Fruit fly (Drosophila melanogaster) whole organism, embryonic: ENCODE data around the gene Gr39a.

Experiments
- Antp ChIP-seq: fragments of 200-800 bp; sonication (Bioruptor generic); optimal IDR thresholded peaks from 3 replicates; lab custom pipeline; 2016; ENCODE audit warnings: missing biosample characterization, missing genetic modification characterization
- Atf3 ChIP-seq: fragments of 200-800 bp; sonication (Bioruptor generic); optimal IDR thresholded peaks from 3 replicates; lab custom pipeline; 2016; ENCODE audit warnings: missing biosample characterization, missing genetic modification characterization
- CG10366 ChIP-seq: fragments of 200-800 bp; sonication (Bioruptor generic); IDR thresholded peaks from 2 replicates; pipeline ENCODE4 v1.3.6; 2022; ENCODE audit warnings: missing biosample characterization, missing genetic modification characterization
- CG12155 ChIP-seq: fragments of 200-800 bp; sonication (Bioruptor generic); optimal IDR thresholded peaks from 3 replicates; lab custom pipeline; 2016; ENCODE audit warnings: missing biosample characterization, missing genetic modification characterization
- CG12236 ChIP-seq: fragments of 200-800 bp; sonication (Bioruptor generic); optimal IDR thresholded peaks from 2 replicates; lab custom pipeline; 2016; ENCODE audit warnings: missing biosample characterization, missing genetic modification characterization
- CG14860 ChIP-seq: fragments of 200-800 bp; sonication (Bioruptor generic); IDR thresholded peaks from 3 replicates; pipeline ENCODE4 v1.3.6; 2022; ENCODE audit warnings: missing biosample characterization, missing genetic modification characterization; ENCODE audit not compliant: partially characterized antibody
- CG1529 ChIP-seq: fragments of 200-800 bp; sonication (Bioruptor generic); optimal IDR thresholded peaks from 3 replicates; lab custom pipeline; 2018; ENCODE audit warnings: missing biosample characterization, missing genetic modification characterization
- CG16815 ChIP-seq: fragments of 200-800 bp; sonication (Bioruptor generic); optimal IDR thresholded peaks from 3 replicates; lab custom pipeline; 2017; ENCODE audit warnings: missing biosample characterization, mild to moderate bottlenecking, missing genetic modification characterization
- CG17359 ChIP-seq: fragments of 200-800 bp; sonication (Bioruptor generic); optimal IDR thresholded peaks from 3 replicates; lab custom pipeline; 2018; ENCODE audit warnings: missing biosample characterization, mild to moderate bottlenecking, missing genetic modification characterization, moderate library complexity
- CG18476 ChIP-seq: fragments of 200-800 bp; sonication (Bioruptor generic); optimal IDR thresholded peaks from 2 replicates; lab custom pipeline; 2016; ENCODE audit warnings: missing biosample characterization, mild to moderate bottlenecking, missing genetic modification characterization
- CG31388 ChIP-seq: fragments of 200-800 bp; sonication (Bioruptor generic); optimal IDR thresholded peaks from 2 replicates; lab custom pipeline; 2016; ENCODE audit warnings: missing biosample characterization, missing genetic modification characterization
- CG31441 ChIP-seq: fragments of 200-800 bp; sonication (Bioruptor generic); IDR thresholded peaks from 2 replicates; pipeline ENCODE4 v1.3.6; 2022; ENCODE audit warnings: missing biosample characterization, missing genetic modification characterization
- CG32772 ChIP-seq: fragments of 200-800 bp; sonication (Bioruptor generic); IDR thresholded peaks from 2 replicates; pipeline ENCODE4 v1.3.6; 2022; ENCODE audit warnings: missing biosample characterization, missing genetic modification characterization
- CG33213 ChIP-seq: fragments of 200-800 bp; sonication (Bioruptor generic); optimal IDR thresholded peaks from 3 replicates; lab custom pipeline; 2016; ENCODE audit warnings: missing biosample characterization, missing genetic modification characterization
- CG34224 ChIP-seq: fragments of 200-800 bp; sonication (Bioruptor generic); IDR thresholded peaks from 3 replicates; pipeline ENCODE4 v1.3.6; 2022; ENCODE audit warnings: missing biosample characterization, missing genetic modification characterization; ENCODE audit not compliant: partially characterized antibody
- CG4328 ChIP-seq: fragments of 200-800 bp; sonication (Bioruptor generic); optimal IDR thresholded peaks from 3 replicates; lab custom pipeline; 2017; ENCODE audit warnings: missing biosample characterization, missing genetic modification reagents, missing genetic modification characterization
- CG9876 ChIP-seq: fragments of 200-800 bp; sonication (Bioruptor generic); optimal IDR thresholded peaks from 2 replicates; lab custom pipeline; 2016; ENCODE audit warnings: missing biosample characterization, missing genetic modification characterization
- Doc3 ChIP-seq: fragments of 200-800 bp; sonication (Bioruptor generic); IDR thresholded peaks from 3 replicates; pipeline ENCODE4 v1.3.6; 2022; ENCODE audit warnings: missing biosample characterization, missing genetic modification characterization; ENCODE audit not compliant: partially characterized antibody
- HLH3B ChIP-seq: fragments of 200-800 bp; sonication (Bioruptor generic); IDR thresholded peaks from 2 replicates; pipeline ENCODE4 v1.3.6; 2022; ENCODE audit warnings: missing biosample characterization, missing genetic modification characterization
- Hmr ChIP-seq: fragments of 200-800 bp; sonication (Bioruptor generic); optimal IDR thresholded peaks from 3 replicates; lab custom pipeline; 2017; ENCODE audit warnings: mild to moderate bottlenecking, missing biosample characterization, missing genetic modification reagents, missing genetic modification characterization
- Hr51 ChIP-seq, 2 experiments: fragments of 200-800 bp; sonication (Bioruptor generic); optimal IDR thresholded peaks; 2 replicates in 1 of 2; 3 replicates in 1 of 2; lab custom pipeline; 2016 to 2018; ENCODE audit warnings: missing biosample characterization in 2 of 2, missing genetic modification characterization in 2 of 2, mild to moderate bottlenecking in 1 of 2, moderate library complexity in 1 of 2
- NC2β ChIP-seq: fragments of 200-800 bp; sonication (Bioruptor generic); optimal IDR thresholded peaks from 2 replicates; lab custom pipeline; 2016; ENCODE audit warnings: missing biosample characterization, missing genetic modification characterization
- NK7.1 ChIP-seq: fragments of 200-800 bp; sonication (Bioruptor generic); optimal IDR thresholded peaks from 3 replicates; lab custom pipeline; 2016; ENCODE audit warnings: missing biosample characterization, missing genetic modification characterization
- Nf-YB ChIP-seq: fragments of 200-800 bp; sonication (Bioruptor generic); optimal IDR thresholded peaks from 3 replicates; lab custom pipeline; 2019; ENCODE audit warnings: missing biosample characterization, mild to moderate bottlenecking, missing genetic modification characterization, moderate library complexity
- Oli ChIP-seq: fragments of 200-800 bp; sonication (Bioruptor generic); optimal IDR thresholded peaks from 2 replicates; lab custom pipeline; 2018; ENCODE audit warnings: missing biosample characterization, mild to moderate bottlenecking, missing genetic modification characterization, moderate library complexity
- Ptx1 ChIP-seq: fragments of 200-800 bp; sonication (Bioruptor generic); IDR thresholded peaks from 2 replicates; pipeline ENCODE4 v1.3.6; 2022; ENCODE audit warnings: missing biosample characterization, missing genetic modification characterization
- Spps ChIP-seq: fragments of 200-800 bp; sonication (Bioruptor generic); optimal IDR thresholded peaks from 2 replicates; lab custom pipeline; 2018; ENCODE audit warnings: missing biosample characterization, mild to moderate bottlenecking, missing genetic modification characterization
- Sry-β ChIP-seq: fragments of 200-800 bp; sonication (Bioruptor generic); optimal IDR thresholded peaks from 2 replicates; lab custom pipeline; 2018; ENCODE audit warnings: missing biosample characterization, mild to moderate bottlenecking, missing genetic modification characterization, moderate library complexity
- ash1 ChIP-seq: fragments of 200-800 bp; sonication (Bioruptor generic); optimal IDR thresholded peaks from 2 replicates; lab custom pipeline; 2018; ENCODE audit warnings: missing biosample characterization, mild to moderate bottlenecking, missing genetic modification characterization
- bigmax ChIP-seq: fragments of 200-800 bp; sonication (Bioruptor generic); optimal IDR thresholded peaks from 2 replicates; lab custom pipeline; 2018; ENCODE audit warnings: missing biosample characterization, mild to moderate bottlenecking, missing genetic modification characterization
- chif ChIP-seq, 2 experiments: fragments of 200-800 bp; sonication (Bioruptor generic); optimal IDR thresholded peaks; 3 replicates each; lab custom pipeline; 2016; ENCODE audit warnings: missing biosample characterization in 2 of 2, missing genetic modification characterization in 2 of 2
- chinmo ChIP-seq: fragments of 200-800 bp; sonication (Bioruptor generic); IDR thresholded peaks from 4 replicates; pipeline ENCODE4 v1.3.6; 2022; ENCODE audit warnings: missing biosample characterization, missing genetic modification characterization; ENCODE audit not compliant: partially characterized antibody
- crc ChIP-seq: fragments of 200-800 bp; sonication (Bioruptor generic); optimal IDR thresholded peaks from 2 replicates; lab custom pipeline; 2016; ENCODE audit warnings: missing biosample characterization, missing genetic modification characterization
- dimm ChIP-seq: fragments of 200-800 bp; sonication (Bioruptor generic); IDR thresholded peaks from 2 replicates; pipeline ENCODE4 v1.3.6; 2022; ENCODE audit warnings: missing biosample characterization, missing genetic modification characterization
- dysf ChIP-seq: fragments of 200-800 bp; sonication (Bioruptor generic); IDR thresholded peaks from 3 replicates; pipeline ENCODE4 v1.3.6; 2022; ENCODE audit warnings: missing biosample characterization, missing genetic modification characterization
- gfzf ChIP-seq: fragments of 200-800 bp; sonication (Bioruptor generic); optimal IDR thresholded peaks from 2 replicates; lab custom pipeline; 2016; ENCODE audit warnings: missing biosample characterization, mild to moderate bottlenecking, missing genetic modification characterization, moderate library complexity
- grau ChIP-seq: fragments of 200-800 bp; optimal IDR thresholded peaks from 3 replicates; lab custom pipeline; 2019; ENCODE audit warnings: missing biosample characterization, mild to moderate bottlenecking, missing genetic modification characterization, moderate library complexity
- hb ChIP-seq: fragments of 200-800 bp; sonication (Bioruptor generic); IDR thresholded peaks from 3 replicates; pipeline ENCODE4 v1.3.6; 2022; ENCODE audit warnings: missing biosample characterization, missing genetic modification characterization; ENCODE audit not compliant: partially characterized antibody
- hkb ChIP-seq, 2 experiments: fragments of 200-800 bp in 1 of 2; fragments of >200 bp in 1 of 2; sonication (Bioruptor generic) in 1 of 2; IDR thresholded peaks in 1 of 2; optimal IDR thresholded peaks in 1 of 2; 2 replicates each; pipeline versions ENCODE4 v1.3.6 to Lab custom; 2017 to 2022; ENCODE audit warnings: missing biosample characterization in 1 of 2, missing genetic modification characterization in 1 of 2
- kay ChIP-seq: fragments of 200-800 bp; sonication (Bioruptor generic); optimal IDR thresholded peaks from 2 replicates; lab custom pipeline; 2016; ENCODE audit warnings: missing biosample characterization, missing genetic modification characterization
- ken ChIP-seq: fragments of 200-800 bp; sonication (Bioruptor generic); IDR thresholded peaks from 3 replicates; pipeline ENCODE4 v1.3.6; 2022; ENCODE audit warnings: missing biosample characterization, missing genetic modification characterization
- kni ChIP-seq: fragments of 200-800 bp; sonication (Bioruptor generic); optimal IDR thresholded peaks from 3 replicates; lab custom pipeline; 2017; ENCODE audit warnings: mild to moderate bottlenecking, missing biosample characterization, missing genetic modification reagents, missing genetic modification characterization
- knrl ChIP-seq: fragments of 200-800 bp; sonication (Bioruptor generic); IDR thresholded peaks from 3 replicates; pipeline ENCODE4 v1.3.6; 2022; ENCODE audit warnings: missing biosample characterization, missing genetic modification characterization; ENCODE audit not compliant: partially characterized antibody
- lbe ChIP-seq: fragments of 200-800 bp; sonication (Bioruptor generic); optimal IDR thresholded peaks from 2 replicates; lab custom pipeline; 2016; ENCODE audit warnings: missing biosample characterization, mild to moderate bottlenecking, missing genetic modification characterization
- org-1 ChIP-seq: fragments of 200-800 bp; sonication (Bioruptor generic); optimal IDR thresholded peaks from 2 replicates; lab custom pipeline; 2017; ENCODE audit warnings: missing biosample characterization, missing genetic modification characterization
- pb ChIP-seq: fragments of 200-800 bp; sonication (Bioruptor generic); optimal IDR thresholded peaks from 3 replicates; lab custom pipeline; 2016; ENCODE audit warnings: missing biosample characterization, missing genetic modification characterization
- pzg ChIP-seq: fragments of 200-800 bp; sonication (Bioruptor generic); optimal IDR thresholded peaks from 3 replicates; lab custom pipeline; 2018; ENCODE audit warnings: missing biosample characterization, mild to moderate bottlenecking, missing genetic modification characterization, moderate library complexity
- run ChIP-seq: fragments of 200-800 bp; sonication (Bioruptor generic); optimal IDR thresholded peaks from 3 replicates; lab custom pipeline; 2018; ENCODE audit warnings: missing biosample characterization, mild to moderate bottlenecking, missing genetic modification characterization
- so ChIP-seq: fragments of 200-800 bp; sonication (Bioruptor generic); IDR thresholded peaks from 3 replicates; pipeline ENCODE4 v1.3.6; 2022; ENCODE audit warnings: missing biosample characterization, missing genetic modification characterization
- unc-4 ChIP-seq: fragments of 200-800 bp; sonication (Bioruptor generic); IDR thresholded peaks from 2 replicates; pipeline ENCODE4 v1.3.6; 2022; ENCODE audit warnings: missing biosample characterization, missing genetic modification characterization; ENCODE audit not compliant: partially characterized antibody
- usp ChIP-seq: fragments of >200 bp; optimal IDR thresholded peaks from 2 replicates; lab custom pipeline; 2017; ENCODE audit warnings: missing biosample characterization, missing genetic modification characterization

The Gr39a gene

dm6 chr2L:21262832-21263231 is 27.7 kb upstream of the Gr39a start, which contains the start of gene CG8671 (continued):
- no peak for TF ChIP-seq ash1 (GFP tag; lab: Kevin White, UChicago)
- no peak for TF ChIP-seq Nf-YB (GFP tag; lab: Kevin White, UChicago)
- no peak for TF ChIP-seq org-1
- TF ChIP-seq Atf3 (GFP tag; lab: Kevin White, UChicago): no peak
- TF ChIP-seq Doc3 (GFP tag; lab: Robert Waterston, UW): no peak
- no peak for TF ChIP-seq kay (GFP tag; lab: Kevin White, UChicago)
- no peak for TF ChIP-seq CG31388
- no peak for TF ChIP-seq usp (GFP tag; lab: Kevin White, UChicago)
- TF ChIP-seq grau (tag; lab: Kevin White, UChicago): peak; percentile 40
- no peak for TF ChIP-seq CG18476
- no peak for TF ChIP-seq CG32772 (GFP tag; lab: Robert Waterston, UW)
- peak; percentile 39 for TF ChIP-seq CG33213
- TF ChIP-seq Spps (tag; lab: Kevin White, UChicago): no peak
- no peak for TF ChIP-seq CG9876 (GFP tag; lab: Kevin White, UChicago)
- TF ChIP-seq CG31441: no peak
- no peak for TF ChIP-seq bigmax (GFP tag; lab: Kevin White, UChicago)
- no peak for TF ChIP-seq lbe (GFP tag; lab: Kevin White, UChicago)
- TF ChIP-seq CG17359 (tag; lab: Kevin White, UChicago): no peak
- TF ChIP-seq Ptx1 (GFP tag; lab: Robert Waterston, UW): no peak
- TF ChIP-seq run (tag; lab: Kevin White, UChicago): no peak
- TF ChIP-seq pb (GFP tag; lab: Kevin White, UChicago): no peak
- no peak for TF ChIP-seq chif (GFP tag; optimal IDR thresholded peaks at IDR 0.05; lab: Kevin White, UChicago)
- TF ChIP-seq dysf: no peak
- no peak for TF ChIP-seq kni (GFP tag; lab: Kevin White, UChicago)
- no peak for TF ChIP-seq Oli (tag; lab: Kevin White, UChicago)
- peak; percentile 74 for TF ChIP-seq pzg (GFP tag; lab: Kevin White, UChicago)
- TF ChIP-seq Antp (GFP tag; lab: Kevin White, UChicago): no peak
- TF ChIP-seq CG12236: no peak
- no peak for TF ChIP-seq ken (GFP tag; lab: Robert Waterston, UW)
- TF ChIP-seq Sry-β (GFP tag; lab: Kevin White, UChicago): no peak
- no peak for TF ChIP-seq so
- TF ChIP-seq gfzf (GFP tag; lab: Kevin White, UChicago): peak; percentile 90
- TF ChIP-seq dimm: no peak
- no peak for TF ChIP-seq chinmo (GFP tag; lab: Robert Waterston, UW)
- TF ChIP-seq CG16815: no peak
- TF ChIP-seq NC2β (GFP tag; lab: Kevin White, UChicago): no peak
- no peak for TF ChIP-seq crc (GFP tag; lab: Kevin White, UChicago)
- TF ChIP-seq NK7.1: no peak
- TF ChIP-seq unc-4 (GFP tag; lab: Robert Waterston, UW): no peak
- no peak for TF ChIP-seq HLH3B (GFP tag; lab: Robert Waterston, UW)
- TF ChIP-seq Hr51 (GFP tag; optimal IDR thresholded peaks at IDR 0.05; lab: Kevin White, UChicago): no peak
- no peak for TF ChIP-seq CG12155 (GFP tag; lab: Kevin White, UChicago)
- no peak for TF ChIP-seq CG1529 (GFP tag; lab: Kevin White, UChicago)
- no peak for TF ChIP-seq knrl (GFP tag; lab: Robert Waterston, UW)
- no peak for TF ChIP-seq CG14860 (GFP tag; lab: Robert Waterston, UW)
- no peak for TF ChIP-seq CG10366 (GFP tag; lab: Robert Waterston, UW)
- TF ChIP-seq Hmr (GFP tag; lab: Kevin White, UChicago): no peak
- TF ChIP-seq hkb (optimal IDR thresholded peaks at IDR 0.05; lab: Kevin White, UChicago): no peak
- TF ChIP-seq hkb (GFP tag; IDR thresholded peaks at IDR 0.05; lab: Robert Waterston, UW): no peak
- TF ChIP-seq hb (GFP tag; lab: Robert Waterston, UW): no peak
- TF ChIP-seq CG34224 (GFP tag; lab: Robert Waterston, UW): no peak
- no peak for TF ChIP-seq CG4328 (GFP tag; lab: Kevin White, UChicago)
